Worm (Caenorhabditis elegans): ENCODE measurements around the gene F20H11.4.

Gene F20H11.4

DNA sequence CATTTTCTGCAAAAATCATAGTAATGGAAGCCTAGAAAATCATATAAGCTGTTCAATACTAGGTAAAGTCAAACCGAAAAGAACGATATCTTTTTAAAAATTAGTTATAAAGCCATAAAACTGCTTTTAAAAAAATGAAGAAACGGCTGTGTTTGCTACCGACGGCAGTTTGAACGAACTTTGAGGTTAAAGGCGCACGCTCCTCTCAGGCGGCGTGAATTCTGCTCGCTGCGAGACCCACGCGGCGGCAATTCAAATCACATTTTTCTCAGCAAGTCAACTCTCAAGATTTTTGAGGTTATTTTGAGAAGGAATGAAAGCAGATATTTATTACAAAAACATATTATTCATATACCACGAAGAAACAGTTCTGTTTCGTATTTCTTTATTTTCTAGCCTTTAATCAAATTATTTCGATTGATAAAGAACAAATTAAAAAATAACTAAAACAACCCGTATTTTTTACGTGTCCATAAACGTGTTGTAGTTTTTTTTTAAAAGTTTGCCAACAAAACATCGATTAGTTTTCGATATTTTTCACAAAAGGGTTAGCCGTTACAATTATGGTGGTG, at the start of gene F20H11.4, which contains the start of gene mdh-2:
Gene F20H11.4, plus strand, starts transcription at position 522 of the 572 bp plus-strand sequence.
Gene mdh-2, minus strand, starts transcription at position 6 of the 572 bp plus-strand sequence.
- TF ChIP-seq med-1 (GFP tag; optimal IDR thresholded peaks at IDR 0.05; ENCODE audit: insufficient read depth) (no peak), klf-2 (GFP tag; conservative IDR thresholded peaks at IDR 0.05) (no peak), tab-1 (GFP tag; IDR thresholded peaks at IDR 0.05) (no peak), T22C8.4 (GFP tag; IDR thresholded peaks at IDR 0.05) (no peak), ztf-23 (GFP tag; IDR thresholded peaks at IDR 0.05) (no peak), cog-1 (tag; optimal IDR thresholded peaks at IDR 0.05) (no peak), ref-1 (GFP tag; conservative IDR thresholded peaks at IDR 0.05) (no peak), ztf-29 (GFP tag; IDR thresholded peaks at IDR 0.05) (no peak), flt-1 (GFP tag; IDR thresholded peaks at IDR 0.05) (no peak)

- TF ChIP-seq cog-1 (tag; optimal IDR thresholded peaks at IDR 0.05): no peak
- TF ChIP-seq ztf-23 (GFP tag; IDR thresholded peaks at IDR 0.05): no peak
- TF ChIP-seq T22C8.4 (GFP tag; IDR thresholded peaks at IDR 0.05): no peak
- TF ChIP-seq ref-1 (GFP tag; conservative IDR thresholded peaks at IDR 0.05): no peak
- no peak for TF ChIP-seq klf-2 (GFP tag; conservative IDR thresholded peaks at IDR 0.05)
- no peak for TF ChIP-seq tab-1 (GFP tag; IDR thresholded peaks at IDR 0.05)
- TF ChIP-seq med-1 (GFP tag; optimal IDR thresholded peaks at IDR 0.05; ENCODE audit: insufficient read depth): no peak
- no peak for TF ChIP-seq flt-1 (GFP tag; IDR thresholded peaks at IDR 0.05)
- TF ChIP-seq ztf-29 (GFP tag; IDR thresholded peaks at IDR 0.05): no peak
These were observed 31.3 kb upstream of the F20H11.4 start for ce11 chrIII:6577159-6577558.

DNA sequence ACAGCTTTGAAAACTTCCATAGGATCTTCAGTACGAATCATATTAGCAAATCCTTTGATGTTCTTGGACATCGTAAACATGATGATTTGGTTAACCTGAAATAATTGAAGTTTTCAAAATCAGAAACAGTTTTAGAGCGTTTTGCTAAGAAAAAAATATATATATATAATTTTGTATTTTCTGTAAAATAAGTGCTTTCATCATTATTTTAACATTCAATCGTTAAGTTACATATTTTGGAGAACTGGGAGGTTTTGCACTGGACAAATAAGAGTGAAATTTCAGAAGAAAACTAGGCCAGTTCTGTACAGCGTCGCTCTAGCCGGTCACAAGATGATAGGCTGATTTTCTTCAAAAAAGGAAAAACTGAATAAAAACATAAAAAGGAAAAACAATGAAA, 29.9 kb upstream of the F20H11.4 start, which contains the start of gene F27B3.6:
Gene F27B3.6, minus strand, starts transcription at position 101 of the 400 bp plus-strand sequence.
- TF ChIP-seq ztf-23 (GFP tag; IDR thresholded peaks at IDR 0.05) (no peak), flt-1 (GFP tag; IDR thresholded peaks at IDR 0.05) (no peak), ztf-29 (GFP tag; IDR thresholded peaks at IDR 0.05) (no peak), T22C8.4 (GFP tag; IDR thresholded peaks at IDR 0.05) (no peak), med-1 (GFP tag; optimal IDR thresholded peaks at IDR 0.05; ENCODE audit: insufficient read depth) (no peak), cog-1 (tag; optimal IDR thresholded peaks at IDR 0.05) (no peak)

DNA sequence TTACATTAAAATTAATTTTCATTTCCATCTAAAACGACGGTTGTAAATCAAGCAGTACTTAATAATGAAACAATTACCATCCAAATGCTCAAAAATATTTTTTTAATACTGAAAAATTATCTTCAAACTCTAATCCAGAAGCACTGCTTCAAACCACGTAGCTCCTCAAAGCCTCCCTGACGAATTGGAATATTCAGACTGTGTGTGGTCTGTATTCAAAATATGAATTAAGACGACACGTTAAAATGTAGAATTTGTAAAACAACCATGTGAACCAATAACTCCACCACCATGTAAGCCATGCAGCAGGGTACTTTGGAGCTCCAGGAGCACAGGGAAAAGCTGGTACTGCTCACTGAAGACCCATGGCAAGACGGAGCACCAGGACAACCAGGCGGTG, 29.0 kb upstream of the F20H11.4 start, which contains the start of gene F27B3.8:
Gene F27B3.8, plus strand, starts transcription at position 301 of the 400 bp plus-strand sequence.
- no peak for TF ChIP-seq med-1 (GFP tag; optimal IDR thresholded peaks at IDR 0.05; ENCODE audit: insufficient read depth)
- no peak for TF ChIP-seq klf-2 (GFP tag; conservative IDR thresholded peaks at IDR 0.05)
- TF ChIP-seq ztf-29 (GFP tag; IDR thresholded peaks at IDR 0.05): no peak
- TF ChIP-seq T22C8.4 (GFP tag; IDR thresholded peaks at IDR 0.05): no peak
- no peak for TF ChIP-seq tab-1 (GFP tag; IDR thresholded peaks at IDR 0.05)
- no peak for TF ChIP-seq ref-1 (GFP tag; conservative IDR thresholded peaks at IDR 0.05)
- no peak for TF ChIP-seq flt-1 (GFP tag; IDR thresholded peaks at IDR 0.05)
- TF ChIP-seq cog-1 (tag; optimal IDR thresholded peaks at IDR 0.05): no peak
- TF ChIP-seq ztf-23 (GFP tag; IDR thresholded peaks at IDR 0.05): no peak

- TF ChIP-seq flt-1 (GFP tag; IDR thresholded peaks at IDR 0.05) (no peak), ztf-23 (GFP tag; IDR thresholded peaks at IDR 0.05) (no peak), med-1 (GFP tag; optimal IDR thresholded peaks at IDR 0.05; ENCODE audit: insufficient read depth) (no peak), tab-1 (GFP tag; IDR thresholded peaks at IDR 0.05) (no peak)
These were observed 26.8 kb upstream of the F20H11.4 start, which contains the start of gene acr-21 for ce11 chrIII:6581585-6581984. acr-21 (plus strand) TSS chrIII:6581885.

DNA sequence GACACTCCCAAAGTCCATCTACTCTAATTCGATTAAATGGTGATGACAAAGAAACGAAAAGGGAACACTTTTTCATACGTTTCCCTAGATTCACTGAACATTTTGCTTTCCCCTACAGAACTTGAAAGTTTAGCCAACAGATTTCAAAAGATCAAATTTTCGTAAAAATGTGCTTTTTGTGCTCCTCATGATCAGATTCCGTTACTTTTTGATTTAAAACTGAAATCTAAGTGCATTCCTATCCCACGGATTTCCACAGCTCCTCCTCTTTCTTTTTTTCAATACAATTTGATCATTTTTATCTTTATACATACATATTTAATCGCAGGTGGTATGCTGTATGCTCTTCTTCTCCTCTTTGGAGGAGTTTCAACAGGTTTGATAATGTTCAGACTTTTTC, 20.9 kb upstream of the F20H11.4 start, which contains the start of gene ddo-3:
Gene ddo-3, plus strand, starts transcription at position 301 of the 400 bp plus-strand sequence.
- TF ChIP-seq cog-1 (tag; optimal IDR thresholded peaks at IDR 0.05) (no peak), med-1 (GFP tag; optimal IDR thresholded peaks at IDR 0.05; ENCODE audit: insufficient read depth) (no peak), ref-1 (GFP tag; conservative IDR thresholded peaks at IDR 0.05) (no peak), ztf-29 (GFP tag; IDR thresholded peaks at IDR 0.05) (no peak), flt-1 (GFP tag; IDR thresholded peaks at IDR 0.05) (no peak), tab-1 (GFP tag; IDR thresholded peaks at IDR 0.05) (no peak), ztf-23 (GFP tag; IDR thresholded peaks at IDR 0.05) (no peak), T22C8.4 (GFP tag; IDR thresholded peaks at IDR 0.05) (no peak), klf-2 (GFP tag; conservative IDR thresholded peaks at IDR 0.05) (no peak)

ce11 chrIII:6589499-6589898, 18.9 kb upstream of the F20H11.4 start:
- no peak for TF ChIP-seq cog-1 (tag; optimal IDR thresholded peaks at IDR 0.05)

DNA sequence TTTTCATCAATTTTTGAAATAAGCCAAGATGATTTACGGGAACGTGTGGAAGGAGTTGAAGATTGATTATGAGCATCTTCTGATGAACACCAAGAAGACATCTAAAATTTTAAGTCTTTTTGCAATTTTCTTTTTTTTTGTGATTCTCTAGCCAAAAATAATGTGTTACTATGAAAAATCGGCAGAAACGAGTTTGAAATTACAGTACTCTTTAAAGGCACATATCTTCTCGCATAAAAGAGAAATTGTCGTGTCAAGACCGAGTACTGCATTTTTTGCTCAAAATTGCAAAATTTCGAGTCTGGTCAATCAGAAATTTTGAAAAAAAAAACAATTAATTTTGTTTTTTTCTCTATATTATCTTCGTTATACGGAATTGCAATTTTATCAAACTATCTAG, 16.3 kb upstream of the F20H11.4 start, which contains the start of gene F20H11.1:
Gene F20H11.1, minus strand, starts transcription at position 101 of the 400 bp plus-strand sequence.
- TF ChIP-seq klf-2 (GFP tag; conservative IDR thresholded peaks at IDR 0.05): no peak
- no peak for TF ChIP-seq ztf-29 (GFP tag; IDR thresholded peaks at IDR 0.05)
- TF ChIP-seq med-1 (GFP tag; optimal IDR thresholded peaks at IDR 0.05; ENCODE audit: insufficient read depth): no peak
- no peak for TF ChIP-seq tab-1 (GFP tag; IDR thresholded peaks at IDR 0.05)
- TF ChIP-seq T22C8.4 (GFP tag; IDR thresholded peaks at IDR 0.05): no peak
- TF ChIP-seq ref-1 (GFP tag; conservative IDR thresholded peaks at IDR 0.05): no peak
- no peak for TF ChIP-seq ztf-23 (GFP tag; IDR thresholded peaks at IDR 0.05)
- no peak for TF ChIP-seq cog-1 (tag; optimal IDR thresholded peaks at IDR 0.05)
- no peak for TF ChIP-seq flt-1 (GFP tag; IDR thresholded peaks at IDR 0.05)

ce11 chrIII:6594069-6594468, 14.4 kb upstream of the F20H11.4 start:
- TF ChIP-seq flt-1 (GFP tag; IDR thresholded peaks at IDR 0.05): no peak
- no peak for TF ChIP-seq cog-1 (tag; optimal IDR thresholded peaks at IDR 0.05)
- no peak for TF ChIP-seq ztf-23 (GFP tag; IDR thresholded peaks at IDR 0.05)
- no peak for TF ChIP-seq med-1 (GFP tag; optimal IDR thresholded peaks at IDR 0.05; ENCODE audit: insufficient read depth)
- no peak for TF ChIP-seq tab-1 (GFP tag; IDR thresholded peaks at IDR 0.05)
- no peak for TF ChIP-seq klf-2 (GFP tag; conservative IDR thresholded peaks at IDR 0.05)
- TF ChIP-seq ref-1 (GFP tag; conservative IDR thresholded peaks at IDR 0.05): no peak
- no peak for TF ChIP-seq ztf-29 (GFP tag; IDR thresholded peaks at IDR 0.05)
- TF ChIP-seq T22C8.4 (GFP tag; IDR thresholded peaks at IDR 0.05): no peak

DNA sequence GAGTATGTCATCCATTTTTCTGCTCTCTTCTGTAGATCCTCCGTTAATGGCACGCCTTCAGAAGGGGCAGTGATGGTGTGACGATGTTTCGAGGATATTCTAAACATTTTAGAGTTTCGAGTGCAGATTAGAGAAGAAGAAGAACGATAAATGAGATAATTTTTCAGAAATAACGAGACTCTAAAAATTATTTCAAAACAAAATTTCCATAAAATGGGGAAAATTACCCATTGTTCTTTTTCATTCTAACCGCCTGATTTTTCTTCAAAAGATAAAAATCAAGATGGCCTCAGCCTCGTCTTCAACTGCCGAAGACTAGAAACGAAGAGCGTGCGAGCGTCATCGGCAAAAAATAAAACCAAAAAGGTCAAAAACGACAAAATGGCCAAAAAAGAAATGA, 7.3 kb upstream of the F20H11.4 start, which contains the start of gene let-765:
Gene let-765, minus strand, starts transcription at position 101 of the 400 bp plus-strand sequence.
- TF ChIP-seq T22C8.4 (GFP tag; IDR thresholded peaks at IDR 0.05): no peak
